Fruit fly (Drosophila melanogaster): ENCODE measurements around the gene Osi3.
A peak's percentile ranks its signal among the peaks of the same experiment; 100 is the strongest.

The Osi3 gene

dm6 chr3R:6214227-6214626 lies 1.4 kb upstream of the Osi3 start:
- no peak for TF ChIP-seq CG7839 (tag; optimal IDR thresholded peaks at IDR 0.05)
- TF ChIP-seq CG12391 (tag; optimal IDR thresholded peaks at IDR 0.05) = no peak
- TF ChIP-seq CG2120 (GFP tag; optimal IDR thresholded peaks at IDR 0.05) = no peak
- peak; percentile 8 for TF ChIP-seq CG11504 (tag; optimal IDR thresholded peaks at IDR 0.05)
- TF ChIP-seq CG6765 (GFP tag; optimal IDR thresholded peaks at IDR 0.05) = no peak
- TF ChIP-seq CG10267 (tag; optimal IDR thresholded peaks at IDR 0.05) = no peak
- TF ChIP-seq Blimp-1 (GFP tag; optimal IDR thresholded peaks at IDR 0.05) = peak; percentile 2
- no peak for TF ChIP-seq CG6654 (GFP tag; optimal IDR thresholded peaks at IDR 0.05)
- TF ChIP-seq CG8478 (optimal IDR thresholded peaks at IDR 0.05) = no peak
- no peak for TF ChIP-seq lilli (GFP tag; optimal IDR thresholded peaks at IDR 0.05)
- peak; percentile 26 for TF ChIP-seq ATbp (GFP tag; optimal IDR thresholded peaks at IDR 0.05)
- TF ChIP-seq CG18262 (tag; optimal IDR thresholded peaks at IDR 0.05) = no peak
- peak; percentile 35 for TF ChIP-seq Sox102F (GFP tag; optimal IDR thresholded peaks at IDR 0.05)
- TF ChIP-seq CG17359 (tag; optimal IDR thresholded peaks at IDR 0.05) = no peak
- no peak for TF ChIP-seq Tbp (GFP tag; optimal IDR thresholded peaks at IDR 0.05)
- no peak for TF ChIP-seq trh (GFP tag; optimal IDR thresholded peaks at IDR 0.05)
- TF ChIP-seq CG6689 (GFP tag; IDR thresholded peaks at IDR 0.05) = no peak
- no peak for TF ChIP-seq CG3065 (GFP tag; optimal IDR thresholded peaks at IDR 0.05)
- TF ChIP-seq NK7.1 (GFP tag; optimal IDR thresholded peaks at IDR 0.05) = no peak
- TF ChIP-seq CG17328 (GFP tag; IDR thresholded peaks at IDR 0.05) = no peak
- no peak for TF ChIP-seq CTCF (GFP tag; optimal IDR thresholded peaks at IDR 0.05)
- TF ChIP-seq dan (GFP tag; IDR thresholded peaks at IDR 0.05) = no peak
- TF ChIP-seq croc (GFP tag; conservative IDR thresholded peaks at IDR 0.05) = no peak
- TF ChIP-seq stc (GFP tag; IDR thresholded peaks at IDR 0.05) = no peak
- TF ChIP-seq Taf1 (GFP tag; IDR thresholded peaks at IDR 0.05) = no peak
- no peak for TF ChIP-seq CG8944 (GFP tag; optimal IDR thresholded peaks at IDR 0.05)
- no peak for TF ChIP-seq prd (optimal IDR thresholded peaks at IDR 0.05)
- TF ChIP-seq prd (GFP tag; IDR thresholded peaks at IDR 0.05) = 0 out of 3 replicates have a peak, but pooled peaks have one; percentile 5
- TF ChIP-seq kni (GFP tag; optimal IDR thresholded peaks at IDR 0.05) = no peak
- TF ChIP-seq CG8359 (GFP tag; optimal IDR thresholded peaks at IDR 0.05; ENCODE audit: borderline replicate concordance) = no peak
- TF ChIP-seq H15 (GFP tag; IDR thresholded peaks at IDR 0.05) = no peak
- TF ChIP-seq dysf (GFP tag; IDR thresholded peaks at IDR 0.05) = no peak
- no peak for TF ChIP-seq hbn (GFP tag; IDR thresholded peaks at IDR 0.05; ENCODE audit: partially characterized antibody)
- TF ChIP-seq Deaf1 (tag; optimal IDR thresholded peaks at IDR 0.05) = no peak
- no peak for TF ChIP-seq dpn (GFP tag; optimal IDR thresholded peaks at IDR 0.05)
- peak; percentile 35 for TF ChIP-seq sens (GFP tag)
- peak; percentile 79 for TF ChIP-seq Drgx (GFP tag; IDR thresholded peaks at IDR 0.05)
- no peak for TF ChIP-seq YL-1 (GFP tag; optimal IDR thresholded peaks at IDR 0.05)
- TF ChIP-seq crp (GFP tag; optimal IDR thresholded peaks at IDR 0.05) = no peak
- TF ChIP-seq PHDP (tag; optimal IDR thresholded peaks at IDR 0.05) = no peak
- TF ChIP-seq CG4404 (GFP tag; IDR thresholded peaks at IDR 0.05) = no peak
- TF ChIP-seq Dad (GFP tag; optimal IDR thresholded peaks at IDR 0.05) = no peak
- TF ChIP-seq CG6791 (GFP tag; IDR thresholded peaks at IDR 0.05; ENCODE audit: partially characterized antibody) = no peak
- TF ChIP-seq Max (GFP tag; optimal IDR thresholded peaks at IDR 0.05) = no peak
- no peak for TF ChIP-seq CG7357 (GFP tag; IDR thresholded peaks at IDR 0.05)
- peak; percentile 5 for TF ChIP-seq gem (tag; optimal IDR thresholded peaks at IDR 0.05)

Measured in whole organism, embryonic.